Fruit fly (Drosophila melanogaster) Kc167 (cell line): Measurements from ENCODE around the gene CG33490.

Experiments
- Myc ChIP-seq: fragments of >200 bp; optimal IDR thresholded peaks from 2 replicates; lab custom pipeline; 2017; ENCODE audit warnings: missing external identifiers
- Sin3A ChIP-seq: fragments of >200 bp; optimal IDR thresholded peaks from 2 replicates; lab custom pipeline; 2018; ENCODE audit warnings: missing external identifiers
- insv ChIP-seq: fragments of >200 bp; optimal IDR thresholded peaks from 3 replicates; lab custom pipeline; 2018; ENCODE audit warnings: missing external identifiers

DNA sequence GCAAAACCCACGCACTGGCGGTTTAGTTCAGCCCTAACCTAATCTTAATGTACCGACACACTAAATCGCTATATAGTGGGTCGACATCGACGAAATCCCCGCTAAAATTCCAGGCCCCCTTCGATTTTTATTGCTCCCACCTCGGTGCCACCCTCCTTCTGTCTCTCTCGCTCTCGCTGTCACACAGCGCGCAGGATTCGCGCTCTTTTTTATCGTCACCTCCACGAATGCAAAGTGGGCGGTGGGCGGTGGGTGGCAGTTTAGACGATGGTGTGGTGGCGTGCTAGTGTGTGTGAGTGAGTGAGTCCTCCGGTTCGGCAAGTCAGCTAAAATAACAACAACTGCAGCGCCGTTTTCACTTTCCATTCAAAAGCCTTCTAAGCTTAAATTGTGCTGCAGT is 27.6 kb upstream of the CG33490 start:
- TF ChIP-seq Sin3A (lab: Kevin White, UChicago) (no peak), insv (no peak), Myc (lab: Kevin White, UChicago) (no peak)
